Worm (Caenorhabditis elegans): ENCODE measurements around the gene gtl-2.
"Not testable (repeated sequence)": the region's sequence is repeated elsewhere in the genome, so short reads cannot be mapped to it uniquely, and the experiment has no call there.

The gtl-2 gene

DNA sequence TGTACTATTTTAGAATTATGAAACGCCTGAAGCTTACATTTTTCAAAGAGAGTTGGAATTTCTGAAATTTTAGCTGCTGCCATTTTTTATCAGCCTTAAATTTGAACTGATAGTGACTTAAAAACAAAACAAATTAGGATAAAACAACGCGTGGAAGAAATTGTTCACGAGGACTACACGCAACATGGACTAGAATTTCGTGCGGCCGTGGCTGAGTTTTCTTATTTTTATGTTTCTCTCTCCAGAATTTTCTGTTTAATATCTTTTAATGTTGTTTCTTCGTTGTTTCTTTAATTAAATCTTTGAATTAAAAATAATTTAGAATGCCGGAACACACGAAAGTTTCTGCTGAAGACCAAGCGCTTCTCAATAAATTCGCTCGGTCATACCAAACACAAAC is 41.6 kb downstream of the gtl-2 start, which contains the start of the genes B0035.3, B0035.22 and pfd-4:
TSS of gene B0035.3 (minus strand) at position 114 of the 400 bp plus-strand sequence.
TSS of gene B0035.22 (plus strand) at position 269 of the 400 bp plus-strand sequence.
TSS of gene pfd-4 (plus strand) at position 323 of the 400 bp plus-strand sequence.
- TF ChIP-seq unc-62 (GFP tag; optimal IDR thresholded peaks at IDR 0.05) = no peak

DNA sequence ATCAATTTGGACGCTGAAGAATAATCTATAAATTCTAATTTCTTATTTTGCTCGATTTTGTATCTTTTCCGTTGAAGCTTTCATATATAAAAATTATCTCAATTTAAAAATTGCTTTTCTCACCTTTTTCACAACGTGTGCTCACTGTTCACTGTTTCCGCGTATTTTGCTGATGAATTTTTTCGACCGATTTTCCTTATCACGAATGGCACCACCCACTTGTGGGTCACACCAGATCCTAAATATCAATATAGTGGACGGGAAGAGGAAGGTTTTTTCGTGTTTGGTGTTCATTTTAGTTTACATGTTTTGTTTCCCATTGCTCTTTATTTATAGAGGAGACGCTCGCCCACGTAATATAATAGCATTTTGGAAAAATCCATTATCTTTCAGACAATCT is 42.4 kb downstream of the gtl-2 start:
- TF ChIP-seq unc-62 (GFP tag; optimal IDR thresholded peaks at IDR 0.05) = no peak

DNA sequence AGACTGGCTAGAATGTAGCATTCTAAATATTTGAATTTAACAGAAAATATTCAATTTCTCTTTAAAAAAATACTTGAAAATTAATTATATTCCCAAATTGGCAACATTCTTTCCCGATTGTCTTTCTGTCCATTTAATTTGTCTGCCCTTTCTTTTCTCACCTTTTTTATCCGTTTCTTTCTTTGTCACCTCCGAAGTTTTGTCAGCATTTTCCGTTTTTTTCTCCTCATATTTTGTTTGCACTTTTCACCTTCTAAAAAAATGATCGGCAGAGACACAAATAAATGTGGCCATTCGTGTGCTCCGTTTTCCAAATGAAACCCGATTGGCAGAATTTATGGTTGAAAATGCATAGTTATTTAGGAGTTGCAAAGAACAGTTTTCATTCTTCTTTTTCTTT is 42.9 kb downstream of the gtl-2 start:
- no peak for TF ChIP-seq unc-62 (GFP tag; optimal IDR thresholded peaks at IDR 0.05)

DNA sequence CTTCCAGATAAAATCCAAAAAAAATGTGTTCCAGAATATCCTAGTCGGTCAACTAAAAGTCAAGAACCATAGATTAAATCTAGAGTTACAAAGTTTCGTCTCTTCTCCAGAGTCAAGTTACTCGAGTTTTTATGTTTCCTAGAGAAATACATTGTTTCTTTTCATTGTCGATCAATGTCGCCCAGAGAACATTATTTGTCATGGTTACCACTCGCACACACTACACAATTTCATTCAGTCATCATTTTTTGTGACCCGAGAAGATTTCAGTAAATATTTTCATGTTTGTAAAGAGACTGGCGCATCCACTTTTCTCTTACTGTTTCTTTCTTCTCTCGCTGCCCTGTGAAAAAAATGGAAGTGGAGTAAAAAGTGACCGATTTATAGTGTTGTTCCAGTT is 43.4 kb downstream of the gtl-2 start:
- TF ChIP-seq unc-62 (GFP tag; optimal IDR thresholded peaks at IDR 0.05) = no peak

DNA sequence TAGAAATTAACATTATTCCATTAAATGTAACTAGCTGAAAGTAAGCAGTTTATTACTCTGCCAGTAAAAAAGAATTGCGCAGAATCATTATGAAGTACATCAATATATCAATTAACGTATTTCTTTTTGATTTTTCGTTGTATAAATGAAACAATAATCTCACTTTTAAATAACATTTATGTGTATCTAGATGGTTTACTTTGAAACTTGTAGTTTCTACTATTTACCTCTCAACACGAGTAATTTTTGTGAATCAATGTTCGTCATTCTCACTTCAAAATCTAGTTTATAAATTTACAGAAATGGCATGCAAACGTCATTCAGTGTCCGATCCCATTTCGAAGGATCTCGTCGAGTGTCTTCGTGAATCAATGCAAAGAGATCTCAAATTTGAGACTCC is 43.9 kb downstream of the gtl-2 start, which contains the start of gene gspd-1:
TSS of gene gspd-1 (plus strand) at position 301 of the 400 bp plus-strand sequence.
- no peak for TF ChIP-seq unc-62 (GFP tag; optimal IDR thresholded peaks at IDR 0.05)

DNA sequence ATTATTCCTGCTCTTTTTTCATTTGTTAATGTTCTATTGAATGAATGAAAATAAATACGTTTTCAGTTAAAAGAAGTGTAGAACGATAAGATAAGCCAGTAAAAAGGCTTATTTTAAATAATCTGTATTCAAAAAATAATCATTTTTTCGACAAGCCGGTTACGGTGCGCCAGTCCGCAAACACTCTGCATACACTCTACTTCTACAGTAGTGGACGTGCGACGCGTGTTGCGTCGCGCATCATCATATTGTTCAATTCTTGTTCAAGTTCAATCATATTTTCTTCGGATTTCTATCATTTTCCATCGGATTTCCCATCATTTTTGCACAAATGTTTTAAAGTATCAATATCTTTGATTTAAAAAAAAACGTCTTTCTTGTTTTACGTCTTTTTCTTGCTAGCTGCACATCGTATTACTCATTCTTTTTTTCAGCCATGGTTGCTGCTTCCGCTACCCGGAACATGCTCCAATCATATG is 46.7 kb downstream of the gtl-2 start, which contains the start of gene B0035.18:
TSS of gene B0035.18 (plus strand) at position 429 of the 479 bp plus-strand sequence.
- TF ChIP-seq unc-62 (GFP tag; optimal IDR thresholded peaks at IDR 0.05) = no peak

DNA sequence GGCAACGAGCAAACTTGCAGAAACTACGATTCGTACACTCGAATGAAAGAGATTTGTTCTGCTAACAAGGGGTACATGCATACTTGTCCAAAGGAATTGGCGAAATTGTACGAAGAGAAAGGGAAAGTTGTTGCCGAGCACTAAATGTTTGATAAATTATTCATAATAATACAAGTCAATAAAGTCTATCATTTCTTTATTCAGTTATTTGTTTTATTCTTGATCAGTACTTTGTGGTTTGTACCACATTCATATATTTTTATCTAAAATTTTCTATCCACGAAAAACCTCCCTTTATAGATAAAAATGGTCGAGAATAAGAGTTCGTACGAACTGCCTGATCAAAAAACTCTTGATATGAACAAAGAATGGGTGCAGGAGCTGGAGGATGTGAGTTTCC is 47.2 kb downstream of the gtl-2 start, which contains the start of gene edg-1:
TSS of gene edg-1 (plus strand) at position 301 of the 400 bp plus-strand sequence.
- TF ChIP-seq unc-62 (GFP tag; optimal IDR thresholded peaks at IDR 0.05) = no peak

DNA sequence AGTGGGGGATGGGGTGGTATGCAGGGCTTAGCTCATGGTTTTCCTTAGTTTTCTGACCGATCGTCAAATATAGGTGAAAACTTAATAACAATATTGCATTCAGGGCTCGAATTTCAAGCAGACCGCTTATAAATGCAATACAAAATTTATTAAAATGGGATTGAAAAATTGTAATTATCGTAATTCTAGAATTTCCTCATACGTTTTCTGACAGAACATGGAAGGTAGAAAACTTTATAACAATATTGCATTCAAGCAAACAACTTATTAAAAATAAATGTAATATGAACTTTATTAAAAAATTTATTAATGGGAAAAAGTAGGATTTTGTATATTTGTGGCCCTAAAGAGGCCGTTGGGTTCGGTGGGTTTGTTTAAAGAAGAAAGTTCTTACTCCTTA is 50.4 kb downstream of the gtl-2 start:
- no peak for TF ChIP-seq unc-62 (GFP tag; optimal IDR thresholded peaks at IDR 0.05)

DNA sequence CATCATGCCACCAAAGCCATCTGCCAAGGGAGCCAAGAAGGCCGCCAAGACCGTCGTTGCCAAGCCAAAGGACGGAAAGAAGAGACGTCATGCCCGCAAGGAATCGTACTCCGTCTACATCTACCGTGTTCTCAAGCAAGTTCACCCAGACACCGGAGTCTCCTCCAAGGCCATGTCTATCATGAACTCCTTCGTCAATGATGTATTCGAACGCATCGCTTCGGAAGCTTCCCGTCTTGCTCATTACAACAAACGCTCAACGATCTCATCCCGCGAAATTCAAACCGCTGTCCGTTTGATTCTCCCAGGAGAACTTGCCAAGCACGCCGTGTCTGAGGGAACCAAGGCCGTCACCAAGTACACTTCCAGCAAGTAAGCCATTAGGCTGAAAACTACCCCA is 51.5 kb downstream of the gtl-2 start, which contains the start of gene his-48:
TSS of gene his-48 (plus strand) at position 5 of the 400 bp plus-strand sequence.
- not testable (repeated sequence) for TF ChIP-seq unc-62 (GFP tag; optimal IDR thresholded peaks at IDR 0.05)

DNA sequence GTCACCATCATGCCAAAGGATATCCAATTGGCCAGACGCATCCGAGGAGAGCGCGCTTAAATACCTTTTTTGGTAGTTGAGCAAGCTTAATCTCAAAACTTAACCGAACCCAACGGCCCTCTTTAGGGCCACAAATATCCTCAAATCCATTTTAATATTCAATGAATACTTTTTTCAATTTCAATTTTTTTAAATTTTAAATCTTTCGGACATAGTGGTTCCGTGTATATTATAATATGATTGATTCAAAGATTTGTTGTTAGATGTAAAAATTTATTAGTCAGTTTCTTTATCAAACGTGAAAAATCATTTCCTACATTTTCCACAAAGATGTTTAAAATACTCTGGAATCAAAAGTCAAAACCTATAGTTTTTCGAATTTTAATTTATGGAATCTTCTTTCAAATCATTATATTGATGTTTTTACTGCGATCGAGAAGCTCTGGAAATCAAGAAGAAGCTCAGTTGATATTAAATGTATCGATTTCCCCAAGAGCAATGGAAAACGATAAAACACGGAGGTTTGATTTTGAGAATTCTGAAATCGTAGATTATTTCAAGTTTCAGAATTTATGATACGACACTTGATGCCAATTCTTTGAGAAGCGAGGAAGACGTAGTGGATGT is 53.8 kb downstream of the gtl-2 start, which contains the start of gene B0035.21:
TSS of gene B0035.21 (plus strand) at position 322 of the 627 bp plus-strand sequence.
- TF ChIP-seq unc-62 (GFP tag; optimal IDR thresholded peaks at IDR 0.05) = no peak

DNA sequence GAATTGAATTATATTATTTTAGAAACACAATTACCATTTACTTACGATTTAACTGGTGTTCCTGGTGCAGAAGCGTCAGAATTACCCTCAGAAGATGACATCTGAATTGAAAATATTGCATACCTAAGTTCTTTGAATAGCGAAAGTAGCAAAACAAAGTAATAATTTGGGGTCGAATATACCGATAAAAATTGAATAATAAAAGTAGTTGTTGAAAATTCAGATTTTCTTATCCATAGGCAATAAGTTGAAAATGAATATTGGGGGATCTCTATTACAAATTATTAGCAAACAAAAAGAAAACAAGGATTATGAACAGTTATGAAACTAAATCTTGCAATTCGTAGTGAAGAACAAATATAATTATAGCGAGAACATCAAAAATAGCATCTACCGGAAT is 56.0 kb downstream of the gtl-2 start, which contains the start of gene leo-1:
TSS of gene leo-1 (minus strand) at position 101 of the 400 bp plus-strand sequence.
- no peak for TF ChIP-seq unc-62 (GFP tag; optimal IDR thresholded peaks at IDR 0.05)
